Fruit fly (Drosophila melanogaster) whole organism, prepupa: ENCODE data around the gene Dap160.
A peak's percentile ranks its signal among the peaks of the same experiment; 100 is the strongest.

Experiments used
- Blimp-1 ChIP-seq: fragments of 200-800 bp; sonication (Bioruptor generic); optimal IDR thresholded peaks from 3 replicates; lab custom pipeline; 2017; ENCODE audit warnings: missing biosample characterization, missing genetic modification characterization, mild to moderate bottlenecking, moderate library complexity, missing genetic modification reagents
- CG10631 ChIP-seq: fragments of 200-800 bp; sonication (Bioruptor generic); optimal IDR thresholded peaks from 2 replicates; lab custom pipeline; 2016; ENCODE audit warnings: missing biosample characterization, missing genetic modification characterization
- CG11294 ChIP-seq: fragments of 200-800 bp; sonication (Bioruptor generic); IDR thresholded peaks from 2 replicates; pipeline ENCODE4 v1.3.6; 2022; ENCODE audit warnings: missing biosample characterization, missing genetic modification characterization
- CG11762 ChIP-seq: fragments of 200-800 bp; sonication (Bioruptor generic); optimal IDR thresholded peaks from 3 replicates; lab custom pipeline; 2016; ENCODE audit warnings: missing biosample characterization, missing genetic modification characterization; ENCODE audit not compliant: insufficient read depth
- CG11902 ChIP-seq: fragments of 200-800 bp; sonication (Bioruptor generic); optimal IDR thresholded peaks from 3 replicates; lab custom pipeline; 2016; ENCODE audit warnings: missing biosample characterization, missing genetic modification characterization
- CG16779 ChIP-seq: fragments of 200-800 bp; sonication (Bioruptor generic); optimal IDR thresholded peaks from 3 replicates; lab custom pipeline; 2017; ENCODE audit warnings: missing biosample characterization, mild to moderate bottlenecking, missing genetic modification characterization
- CG31627 ChIP-seq: fragments of 200-800 bp; sonication (Bioruptor generic); optimal IDR thresholded peaks from 3 replicates; lab custom pipeline; 2016; ENCODE audit warnings: missing biosample characterization, missing genetic modification characterization
- CG3919 ChIP-seq: fragments of 200-800 bp; sonication (Bioruptor generic); optimal IDR thresholded peaks from 3 replicates; lab custom pipeline; 2016; ENCODE audit warnings: missing biosample characterization, missing genetic modification characterization
- CG4318 ChIP-seq: fragments of 200-800 bp; sonication (Bioruptor generic); optimal IDR thresholded peaks from 3 replicates; lab custom pipeline; 2017; ENCODE audit warnings: missing biosample characterization, mild to moderate bottlenecking, missing genetic modification characterization
- CG6163 ChIP-seq: fragments of 200-800 bp; sonication (Bioruptor generic); IDR thresholded peaks from 3 replicates; pipeline ENCODE4 v1.3.6; 2022; ENCODE audit warnings: missing biosample characterization, missing genetic modification characterization
- CG6792 ChIP-seq: fragments of 200-800 bp; sonication (Bioruptor generic); optimal IDR thresholded peaks from 3 replicates; lab custom pipeline; 2016; ENCODE audit warnings: missing biosample characterization, missing genetic modification characterization
- CG6808 ChIP-seq: fragments of 200-800 bp; sonication (Bioruptor generic); optimal IDR thresholded peaks from 3 replicates; lab custom pipeline; 2017; ENCODE audit warnings: missing biosample characterization, missing genetic modification characterization, mild to moderate bottlenecking, moderate library complexity, missing genetic modification reagents
- CG6854 ChIP-seq: fragments of 200-800 bp; sonication (Bioruptor generic); optimal IDR thresholded peaks from 2 replicates; lab custom pipeline; 2017; ENCODE audit warnings: missing biosample characterization, mild to moderate bottlenecking, missing genetic modification characterization
- CG8119 ChIP-seq: fragments of 200-800 bp; sonication (Bioruptor generic); IDR thresholded peaks from 3 replicates; pipeline ENCODE4 v1.3.6; 2022; ENCODE audit warnings: missing biosample characterization, missing genetic modification characterization
- CG8319 ChIP-seq: fragments of 200-800 bp; sonication (Bioruptor generic); optimal IDR thresholded peaks from 3 replicates; lab custom pipeline; 2016; ENCODE audit warnings: missing biosample characterization, missing genetic modification characterization
- CG8632 ChIP-seq: fragments of 200-800 bp; sonication (Bioruptor generic); optimal IDR thresholded peaks from 3 replicates; lab custom pipeline; 2016; ENCODE audit warnings: missing biosample characterization, missing genetic modification characterization
- Eip75B ChIP-seq: fragments of 200-800 bp; sonication (Bioruptor generic); optimal IDR thresholded peaks from 3 replicates; lab custom pipeline; 2016; ENCODE audit warnings: missing biosample characterization, missing genetic modification characterization
- Eip93F ChIP-seq: fragments of 200-800 bp; sonication (Bioruptor generic); optimal IDR thresholded peaks from 2 replicates; lab custom pipeline; 2016; ENCODE audit warnings: missing biosample characterization, mild to moderate bottlenecking, missing genetic modification characterization
- Hr4 ChIP-seq: fragments of 200-800 bp; sonication (Bioruptor generic); optimal IDR thresholded peaks from 3 replicates; lab custom pipeline; 2016; ENCODE audit warnings: missing biosample characterization, missing genetic modification characterization
- Lpt ChIP-seq: fragments of 200-800 bp; sonication (Bioruptor generic); optimal IDR thresholded peaks from 3 replicates; lab custom pipeline; 2016; ENCODE audit warnings: missing biosample characterization, missing genetic modification characterization
- OdsH ChIP-seq: fragments of 200-800 bp; sonication (Bioruptor generic); optimal IDR thresholded peaks from 3 replicates; lab custom pipeline; 2016; ENCODE audit warnings: missing biosample characterization, missing genetic modification characterization
- Smox ChIP-seq: fragments of 200-800 bp; sonication (Bioruptor generic); optimal IDR thresholded peaks from 3 replicates; lab custom pipeline; 2016; ENCODE audit warnings: missing biosample characterization, missing genetic modification characterization
- Sox14 ChIP-seq: fragments of 200-800 bp; sonication (Bioruptor generic); optimal IDR thresholded peaks from 3 replicates; lab custom pipeline; 2016; ENCODE audit warnings: missing biosample characterization, missing genetic modification characterization
- Sox15 ChIP-seq: fragments of 200-800 bp; sonication (Bioruptor generic); optimal IDR thresholded peaks from 3 replicates; lab custom pipeline; 2016; ENCODE audit warnings: missing biosample characterization, missing genetic modification characterization
- achi ChIP-seq: fragments of 200-800 bp; sonication (Bioruptor generic); optimal IDR thresholded peaks from 3 replicates; lab custom pipeline; 2016; ENCODE audit warnings: missing biosample characterization, missing genetic modification characterization
- cyc ChIP-seq: fragments of 200-800 bp; sonication (Bioruptor generic); optimal IDR thresholded peaks from 3 replicates; lab custom pipeline; 2016; ENCODE audit warnings: missing biosample characterization, missing genetic modification characterization
- eg ChIP-seq: fragments of 200-800 bp; sonication (Bioruptor generic); IDR thresholded peaks from 3 replicates; pipeline ENCODE4 v1.3.6; 2022; ENCODE audit warnings: missing biosample characterization, missing genetic modification characterization
- esn ChIP-seq: fragments of 200-800 bp; sonication (Bioruptor generic); optimal IDR thresholded peaks from 2 replicates; lab custom pipeline; 2016; ENCODE audit warnings: missing biosample characterization, mild to moderate bottlenecking, missing genetic modification characterization, moderate library complexity
- fd59A ChIP-seq: fragments of 200-800 bp; sonication (Bioruptor generic); optimal IDR thresholded peaks from 2 replicates; lab custom pipeline; 2017; ENCODE audit warnings: missing biosample characterization, mild to moderate bottlenecking, missing genetic modification characterization, missing genetic modification reagents
- fd85E ChIP-seq: fragments of 200-800 bp; sonication (Bioruptor generic); optimal IDR thresholded peaks from 3 replicates; lab custom pipeline; 2016; ENCODE audit warnings: missing biosample characterization, missing genetic modification characterization
- fkh ChIP-seq: fragments of 200-800 bp; sonication (Bioruptor generic); optimal IDR thresholded peaks from 3 replicates; lab custom pipeline; 2017; ENCODE audit warnings: missing biosample characterization, mild to moderate bottlenecking, missing genetic modification characterization, moderate library complexity
- ss ChIP-seq, 2 experiments: fragments of 200-800 bp; sonication (Bioruptor generic); optimal IDR thresholded peaks; 2 replicates in 1 of 2; 3 replicates in 1 of 2; lab custom pipeline; 2017 to 2018; ENCODE audit warnings: mild to moderate bottlenecking in 2 of 2, missing biosample characterization in 2 of 2, missing genetic modification characterization in 2 of 2, moderate library complexity in 1 of 2
- svp ChIP-seq: fragments of 200-800 bp; sonication (Bioruptor generic); peaks from one replicate; lab custom pipeline; 2016; ENCODE audit warnings: missing biosample characterization, missing genetic modification characterization
- vri ChIP-seq: fragments of 200-800 bp; sonication (Bioruptor generic); optimal IDR thresholded peaks from 3 replicates; lab custom pipeline; 2016; ENCODE audit warnings: missing biosample characterization, mild to moderate bottlenecking, missing genetic modification characterization

The Dap160 gene

DNA sequence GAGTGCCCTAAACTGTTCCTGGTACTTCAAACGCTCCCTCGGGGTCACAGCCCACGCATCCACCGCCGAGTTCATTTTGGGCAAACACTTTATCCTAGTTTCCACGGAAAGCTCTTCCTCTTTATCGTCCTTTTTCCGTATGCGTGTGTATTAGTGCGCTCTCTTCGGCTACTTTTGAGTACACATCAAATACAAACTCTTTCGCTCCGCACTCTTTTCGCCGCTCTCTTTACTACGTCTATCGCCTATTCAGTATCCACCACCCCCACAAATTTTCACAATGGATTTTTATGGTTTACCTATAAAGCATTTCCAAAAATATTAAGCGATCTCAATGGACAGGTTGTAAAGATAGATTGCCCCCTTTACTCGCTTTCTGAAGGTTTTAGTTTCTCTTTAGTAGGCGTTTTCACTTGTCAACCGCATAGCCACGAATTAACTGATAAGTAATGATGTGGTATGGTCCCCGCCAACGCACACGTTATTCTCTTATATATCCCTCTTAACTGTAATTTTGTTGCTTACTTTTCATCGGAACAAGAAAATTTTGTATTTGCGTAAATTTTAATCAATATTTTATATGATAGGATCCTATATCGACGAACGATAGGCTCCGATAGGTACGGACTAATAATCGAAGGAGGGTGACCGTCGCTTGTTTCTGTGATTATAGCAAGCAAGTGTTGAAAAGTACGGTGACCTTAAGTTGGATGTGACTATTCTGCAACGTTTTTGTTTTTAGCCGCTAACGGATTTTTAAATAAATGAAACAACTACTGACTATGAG is at the start of gene Dap160:
Dap160 (minus strand) TSS at position 634 of the 787 bp plus-strand sequence.
- TF ChIP-seq fd85E (GFP tag; lab: Kevin White, UChicago) (peak; percentile 36), vri (GFP tag; lab: Kevin White, UChicago) (no peak), Sox14 (GFP tag; lab: Kevin White, UChicago) (peak; percentile 9), esn (GFP tag; lab: Kevin White, UChicago) (peak; percentile 12)
- TF ChIP-seq, all 60 proteins: peak for 3

dm6 chr2L:21189273-21189781 is 47.2 kb upstream of the Dap160 start:
- TF ChIP-seq fd59A (GFP tag; lab: Kevin White, UChicago) (no peak), CG10631 (GFP tag; lab: Kevin White, UChicago) (no peak), fkh (peak; percentile 50), CG3919 (GFP tag; lab: Kevin White, UChicago) (no peak), CG8119 (no peak), CG6792 (no peak), vri (GFP tag; lab: Kevin White, UChicago) (no peak), Blimp-1 (GFP tag; lab: Kevin White, UChicago) (no peak)

DNA sequence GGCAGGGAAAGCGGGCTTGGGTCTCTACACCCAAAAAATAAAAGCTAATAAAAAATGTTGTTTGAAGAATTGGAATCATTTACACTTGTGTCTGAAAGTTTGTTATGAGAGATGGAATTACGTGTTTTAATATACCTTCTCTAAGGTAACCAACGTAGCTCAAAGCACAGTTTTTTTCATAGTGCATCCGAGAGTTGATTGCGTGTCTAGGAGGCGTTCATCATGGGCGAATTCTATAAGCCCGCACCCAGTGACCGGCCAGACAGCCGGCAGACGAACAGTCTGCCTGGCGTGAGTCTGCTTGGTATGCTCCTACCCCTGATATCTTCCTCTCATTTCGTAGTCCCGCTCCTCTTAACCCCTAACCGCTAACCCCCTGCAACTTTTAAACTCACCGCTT is 45.6 kb upstream of the Dap160 start:
- TF ChIP-seq ss (GFP tag; optimal IDR thresholded peaks at IDR 0.05; lab: Kevin White, UChicago) (peak in 1 of 2 experiments; percentile 52), CG6163 (GFP tag; lab: Robert Waterston, UW) (no peak)

DNA sequence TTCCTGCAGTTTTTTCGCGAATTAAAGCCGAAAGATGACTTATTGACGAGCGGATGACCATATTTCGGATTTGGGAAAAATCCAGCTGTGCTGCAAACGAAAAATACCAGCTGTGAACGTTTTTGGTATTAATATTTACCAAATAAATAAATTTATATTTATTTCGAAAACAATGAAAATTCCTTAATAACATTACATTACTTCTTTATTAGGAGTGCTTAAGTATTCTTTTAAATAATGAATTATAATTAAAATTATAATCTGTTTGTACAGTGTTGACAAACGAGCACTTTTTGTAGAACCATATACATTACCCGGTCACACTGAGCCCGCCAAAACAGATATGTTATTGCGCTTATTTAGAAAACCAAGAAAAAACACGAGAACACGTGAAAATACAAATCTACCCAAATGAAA is 37.5 kb upstream of the Dap160 start, which contains the start of the genes bur and Mcm10:
bur (minus strand) TSS at position 69 of the 417 bp plus-strand sequence.
Mcm10 (plus strand) TSS at position 319 of the 417 bp plus-strand sequence.
- TF ChIP-seq Eip93F (peak; percentile 66), Sox15 (GFP tag; lab: Kevin White, UChicago) (no peak)

DNA sequence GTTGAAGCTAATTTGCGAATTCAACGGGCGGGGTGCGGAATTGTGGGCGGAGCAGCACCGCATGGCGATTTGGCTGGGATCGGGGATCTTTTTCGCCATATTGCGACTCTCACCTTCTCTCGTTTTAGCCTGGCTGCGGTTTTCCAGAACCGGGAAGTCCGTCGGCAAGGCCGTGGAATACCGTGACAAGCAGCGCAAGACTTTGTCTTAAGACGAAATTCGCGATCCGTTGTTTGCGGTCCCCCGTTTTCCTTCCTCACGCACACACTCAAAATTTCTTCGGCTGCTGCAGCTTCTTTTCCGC is 37.0 kb upstream of the Dap160 start:
- TF ChIP-seq OdsH (GFP tag; lab: Kevin White, UChicago) (no peak), CG10631 (GFP tag; lab: Kevin White, UChicago) (no peak), CG6792 (no peak), Eip75B (GFP tag; lab: Kevin White, UChicago) (no peak), CG8632 (GFP tag; lab: Kevin White, UChicago) (no peak), Sox14 (GFP tag; lab: Kevin White, UChicago) (no peak), CG8319 (no peak)

- no peak for TF ChIP-seq CG16779 (tag; lab: Kevin White, UChicago)
- TF ChIP-seq ss (GFP tag; optimal IDR thresholded peaks at IDR 0.05; lab: Kevin White, UChicago): no peak
- TF ChIP-seq Smox: no peak
- TF ChIP-seq vri (GFP tag; lab: Kevin White, UChicago): peak; percentile 81
- no peak for TF ChIP-seq Sox14 (GFP tag; lab: Kevin White, UChicago)
- no peak for TF ChIP-seq CG6163 (GFP tag; lab: Robert Waterston, UW)
- TF ChIP-seq svp: peak; percentile 100
Observed at dm6 chr2L:21178436-21179216, 36.5 kb upstream of the Dap160 start.

dm6 chr2L:21172922-21173321 is 30.8 kb upstream of the Dap160 start, which contains the start of gene CG31627:
Gene CG31627, plus strand, starts transcription at chr2L:21173222.
- TF ChIP-seq CG4318 (GFP tag; lab: Kevin White, UChicago) (no peak), Smox (no peak), esn (GFP tag; lab: Kevin White, UChicago) (no peak), CG6854 (no peak), CG11294 (GFP tag; lab: Robert Waterston, UW) (no peak), fkh (no peak), Lpt (no peak), eg (GFP tag; lab: Robert Waterston, UW) (no peak), CG6808 (GFP tag; lab: Kevin White, UChicago) (no peak), CG11762 (GFP tag; lab: Kevin White, UChicago) (no peak), cyc (GFP tag; lab: Kevin White, UChicago) (no peak), Hr4 (GFP tag; lab: Kevin White, UChicago) (no peak), CG31627 (no peak), CG11902 (GFP tag; lab: Kevin White, UChicago) (no peak), achi (no peak)
